In the genomic region with DNA sequence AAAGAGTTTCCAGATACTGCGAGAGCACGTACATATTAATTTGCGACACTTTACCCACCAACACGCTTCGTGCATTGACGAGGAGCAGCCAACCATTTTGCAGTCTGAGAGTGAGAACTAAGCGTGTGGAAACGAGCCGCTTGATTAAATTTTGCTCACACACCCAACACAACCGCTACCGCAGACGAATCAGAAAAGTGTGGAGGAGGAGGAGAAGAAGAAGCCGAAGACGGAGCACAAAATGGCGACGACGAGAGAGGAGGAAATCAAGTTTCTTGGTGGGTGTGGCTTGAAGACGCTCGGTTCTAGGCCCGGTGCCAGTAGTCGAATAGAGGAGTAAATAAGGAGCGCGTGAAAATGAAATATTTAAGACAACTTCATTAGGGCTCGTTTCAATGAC, we compare ENCODE assay signal across 7 worm cellular contexts.
TF ChIP-seq lines count a peak whose summit lies in the region.

No protein-coding gene starts in this region.

TF ChIP-seq in whole organism, L1 larva, 84 proteins besides CTCF, POLR2A, EP300 and RAD21:
- TF ChIP-seq fkh-10 (GFP tag; optimal IDR thresholded peaks at IDR 0.05; lab: Kevin White, UChicago) (peak; percentile 60), lin-14 (GFP tag; optimal IDR thresholded peaks at IDR 0.05; lab: Kevin White, UChicago) (peak; percentile 62), fkh-8 (tag; optimal IDR thresholded peaks at IDR 0.05; lab: Kevin White, UChicago) (peak; percentile 66), nhr-19 (GFP tag; conservative IDR thresholded peaks at IDR 0.05; lab: Robert Waterston, UW) (no peak), hlh-17 (GFP tag; optimal IDR thresholded peaks at IDR 0.05; lab: Kevin White, UChicago; ENCODE audit: borderline replicate concordance) (no peak), dsc-1 (tag; optimal IDR thresholded peaks at IDR 0.05; lab: Kevin White, UChicago) (peak; percentile 25), ces-1 (GFP tag; optimal IDR thresholded peaks at IDR 0.05; lab: Kevin White, UChicago) (peak; percentile 79), vab-15 (tag; optimal IDR thresholded peaks at IDR 0.05; lab: Kevin White, UChicago) (no peak), unc-86 (tag; optimal IDR thresholded peaks at IDR 0.05; lab: Kevin White, UChicago) (peak; percentile 13), ceh-63 (GFP tag; optimal IDR thresholded peaks at IDR 0.05; lab: Kevin White, UChicago) (peak; percentile 17), nhr-12 (tag; optimal IDR thresholded peaks at IDR 0.05; lab: Kevin White, UChicago) (no peak)

TF ChIP-seq in whole organism, L2 larva, 48 proteins besides CTCF, POLR2A, EP300 and RAD21:
- TF ChIP-seq ztf-4 (tag; optimal IDR thresholded peaks at IDR 0.05; lab: Kevin White, UChicago), result no peak
- TF ChIP-seq unc-55 (GFP tag; optimal IDR thresholded peaks at IDR 0.05; lab: Kevin White, UChicago), result peak; percentile 12
- TF ChIP-seq sem-4 (tag; optimal IDR thresholded peaks at IDR 0.05; lab: Kevin White, UChicago), result peak; percentile 15

TF ChIP-seq in whole organism, L3 larva, 47 proteins besides CTCF, POLR2A, EP300 and RAD21:
- TF ChIP-seq ceh-9 (tag; optimal IDR thresholded peaks at IDR 0.05; lab: Kevin White, UChicago) (no peak), ztf-4 (tag; optimal IDR thresholded peaks at IDR 0.05; lab: Kevin White, UChicago) (no peak), nhr-67 (tag; optimal IDR thresholded peaks at IDR 0.05; lab: Kevin White, UChicago) (no peak), fkh-10 (GFP tag; optimal IDR thresholded peaks at IDR 0.05; lab: Kevin White, UChicago) (peak; percentile 78), fos-1 (tag; optimal IDR thresholded peaks at IDR 0.05; lab: Kevin White, UChicago) (no peak), zag-1 (tag; optimal IDR thresholded peaks at IDR 0.05; lab: Kevin White, UChicago) (no peak), nfya-1 (tag; optimal IDR thresholded peaks at IDR 0.05; lab: Kevin White, UChicago; ENCODE audit: insufficient read depth) (peak; percentile 25)

TF ChIP-seq in whole organism, L4 larva, 104 proteins besides CTCF, POLR2A, EP300 and RAD21:
- TF ChIP-seq rbr-2 (tag; optimal IDR thresholded peaks at IDR 0.05; lab: Kevin White, UChicago), result peak; percentile 13
- TF ChIP-seq nhr-77 (tag; optimal IDR thresholded peaks at IDR 0.05; lab: Kevin White, UChicago), result no peak
- no peak for TF ChIP-seq T20F7.1 (GFP tag; optimal IDR thresholded peaks at IDR 0.05; lab: Kevin White, UChicago)
- no peak for TF ChIP-seq dpl-1 (GFP tag; optimal IDR thresholded peaks at IDR 0.05; lab: Kevin White, UChicago)
- TF ChIP-seq ztf-11 (tag; optimal IDR thresholded peaks at IDR 0.05; lab: Kevin White, UChicago), result no peak
- TF ChIP-seq daf-19 (GFP tag; conservative IDR thresholded peaks at IDR 0.05; lab: Robert Waterston, UW), result no peak
- no peak for TF ChIP-seq unc-39 (tag; optimal IDR thresholded peaks at IDR 0.05; lab: Kevin White, UChicago)
- TF ChIP-seq mdl-1 (tag; optimal IDR thresholded peaks at IDR 0.05; lab: Kevin White, UChicago), result no peak
- TF ChIP-seq ces-1 (GFP tag; optimal IDR thresholded peaks at IDR 0.05; lab: Kevin White, UChicago), result peak; percentile 76
- peak; percentile 85 for TF ChIP-seq fkh-10 (GFP tag; optimal IDR thresholded peaks at IDR 0.05; lab: Kevin White, UChicago)
- TF ChIP-seq nhr-28 (tag; optimal IDR thresholded peaks at IDR 0.05; lab: Kevin White, UChicago), result no peak
- TF ChIP-seq nhr-41 (GFP tag; IDR thresholded peaks at IDR 0.05; lab: Robert Waterston, UW), result no peak
- no peak for TF ChIP-seq sdz-12 (GFP tag; optimal IDR thresholded peaks at IDR 0.05; lab: Kevin White, UChicago)
- TF ChIP-seq hif-1 (tag; optimal IDR thresholded peaks at IDR 0.05; lab: Kevin White, UChicago), result no peak
- TF ChIP-seq snpc-4 (tag; optimal IDR thresholded peaks at IDR 0.05; lab: Kevin White, UChicago), result no peak
- no peak for TF ChIP-seq mxl-3 (GFP tag; optimal IDR thresholded peaks at IDR 0.05; lab: Kevin White, UChicago)
- no peak for TF ChIP-seq ceh-62 (tag; optimal IDR thresholded peaks at IDR 0.05; lab: Kevin White, UChicago)

TF ChIP-seq in whole organism, late embryonic, 69 proteins besides CTCF, POLR2A, EP300 and RAD21:
- TF ChIP-seq npax-4 (tag; optimal IDR thresholded peaks at IDR 0.05; lab: Kevin White, UChicago) (no peak), nfya-1 (tag; optimal IDR thresholded peaks at IDR 0.05; lab: Kevin White, UChicago) (peak; percentile 50), unc-3 (GFP tag; conservative IDR thresholded peaks at IDR 0.05; lab: Robert Waterston, UW) (no peak), unc-3 (tag; optimal IDR thresholded peaks at IDR 0.05; lab: Kevin White, UChicago) (no peak), odd-2 (tag; optimal IDR thresholded peaks at IDR 0.05; lab: Kevin White, UChicago) (no peak), ceh-31 (tag; optimal IDR thresholded peaks at IDR 0.05; lab: Kevin White, UChicago) (peak; percentile 40), unc-42 (tag; optimal IDR thresholded peaks at IDR 0.05; lab: Kevin White, UChicago) (peak; percentile 99), ceh-14 (tag; optimal IDR thresholded peaks at IDR 0.05; lab: Kevin White, UChicago) (peak; percentile 86), elt-4 (tag; optimal IDR thresholded peaks at IDR 0.05; lab: Kevin White, UChicago) (peak; percentile 23)

TF ChIP-seq in whole organism, mixed stage, embryonic, 35 proteins besides CTCF, POLR2A, EP300 and RAD21:
- TF ChIP-seq nhr-12 (tag; optimal IDR thresholded peaks at IDR 0.05; lab: Kevin White, UChicago) (no peak), M03D4.4 (tag; optimal IDR thresholded peaks at IDR 0.05; lab: Kevin White, UChicago) (no peak), lsy-2 (tag; optimal IDR thresholded peaks at IDR 0.05; lab: Kevin White, UChicago) (no peak), ces-1 (GFP tag; optimal IDR thresholded peaks at IDR 0.05; lab: Kevin White, UChicago) (peak; percentile 94)
TF ChIP-seq in whole organism, mixed stage, embryonic: peak in this region for 1.

TF ChIP-seq in whole organism, young adult, 124 proteins besides CTCF, POLR2A, EP300 and RAD21:
- peak; percentile 61 for TF ChIP-seq zfh-2 (GFP tag; conservative IDR thresholded peaks at IDR 0.05; lab: Robert Waterston, UW)
- TF ChIP-seq ets-4 (GFP tag; optimal IDR thresholded peaks at IDR 0.05; lab: Kevin White, UChicago), result no peak
- no peak for TF ChIP-seq pha-4 (tag; optimal IDR thresholded peaks at IDR 0.05; lab: Kevin White, UChicago)
TF ChIP-seq in whole organism, young adult: peak in this region for 1.
